Worm (Caenorhabditis elegans): ENCODE measurements around the gene sms-3.

The sms-3 gene

DNA sequence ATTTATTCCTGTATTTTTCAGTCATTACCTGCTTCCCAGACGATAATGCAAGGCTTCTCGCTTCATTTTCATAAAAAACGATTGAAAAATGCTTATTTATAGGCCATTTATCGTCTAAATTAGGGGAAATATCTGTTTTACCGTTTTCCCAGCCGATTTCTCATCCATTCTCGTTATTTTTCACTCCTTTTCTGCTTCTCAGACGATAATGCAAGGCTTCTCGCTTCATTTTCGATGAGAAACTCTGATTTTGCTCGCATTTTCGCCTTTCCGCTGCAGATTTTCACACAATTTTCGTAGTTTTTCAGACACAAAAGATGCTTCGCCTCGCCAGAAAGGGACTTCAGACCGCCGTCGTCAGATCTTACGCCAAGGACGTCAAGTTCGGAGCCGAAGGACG is 18.5 kb upstream of the sms-3 start, which contains the start of gene hsp-60:
Gene hsp-60 (plus strand): TSS at position 301 of the 400 bp plus-strand sequence.
- TF ChIP-seq nhr-179 (tag; optimal IDR thresholded peaks at IDR 0.05) (no peak), B0035.1 (tag; optimal IDR thresholded peaks at IDR 0.05) (no peak), nfya-1 (tag; optimal IDR thresholded peaks at IDR 0.05; ENCODE audit: borderline replicate concordance, insufficient read depth) (no peak), sptf-2 (GFP tag; optimal IDR thresholded peaks at IDR 0.05) (no peak), ztf-25 (GFP tag; IDR thresholded peaks at IDR 0.05) (no peak), rpc-1 (optimal IDR thresholded peaks at IDR 0.05) (no peak), rpc-1 (tag; optimal IDR thresholded peaks at IDR 0.05) (no peak), cebp-2 (GFP tag; IDR thresholded peaks at IDR 0.05) (no peak), T26A5.8 (tag; optimal IDR thresholded peaks at IDR 0.05) (no peak), nhr-27 (tag; optimal IDR thresholded peaks at IDR 0.05) (no peak), zfh-2 (GFP tag; conservative IDR thresholded peaks at IDR 0.05) (no peak), snpc-1.1 (tag; optimal IDR thresholded peaks at IDR 0.05; ENCODE audit: insufficient read depth) (no peak), ztf-6 (GFP tag; IDR thresholded peaks at IDR 0.05) (no peak), madf-10 (tag; optimal IDR thresholded peaks at IDR 0.05) (no peak), aptf-3 (GFP tag; IDR thresholded peaks at IDR 0.05) (no peak)

DNA sequence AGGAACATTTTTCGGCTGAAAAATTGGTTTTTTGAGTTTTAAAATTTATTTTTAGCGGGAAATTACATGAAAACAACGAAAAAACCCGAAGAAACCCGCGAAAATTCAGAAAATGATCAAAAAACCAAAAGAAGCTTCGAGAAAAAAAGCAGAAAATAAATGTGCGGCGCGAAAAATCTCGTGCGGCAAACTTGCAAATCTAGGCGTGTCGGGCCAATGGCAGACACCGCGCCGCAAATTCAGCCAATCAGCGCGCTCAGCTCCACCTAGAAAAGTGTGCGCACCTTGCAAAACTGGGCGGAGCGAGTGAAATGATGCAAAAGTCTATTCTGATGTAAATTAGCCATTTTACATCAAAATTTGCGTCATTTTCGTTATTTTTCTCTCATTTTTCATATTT is 18.0 kb upstream of the sms-3 start, which contains the start of gene Y22D7AL.10:
Gene Y22D7AL.10 (minus strand): TSS at position 15 of the 400 bp plus-strand sequence.
- TF ChIP-seq ceh-58 (GFP tag; IDR thresholded peaks at IDR 0.05) (no peak; the same call in 1 of the 2 replicates), Y79H2A.3 (GFP tag; conservative IDR thresholded peaks at IDR 0.05) (peak; percentile 90), egrh-3 (GFP tag; IDR thresholded peaks at IDR 0.05) (peak; percentile 80), mes-4 (tag; optimal IDR thresholded peaks at IDR 0.05) (peak; percentile 56), sdz-38 (tag; optimal IDR thresholded peaks at IDR 0.05) (no peak), bed-2 (GFP tag; IDR thresholded peaks at IDR 0.05) (peak; percentile 95), xnd-1 (tag; optimal IDR thresholded peaks at IDR 0.05) (peak; percentile 93), let-526 (GFP tag; IDR thresholded peaks at IDR 0.05) (peak; percentile 92), F57C9.4 (tag; optimal IDR thresholded peaks at IDR 0.05) (peak; percentile 93), T26A5.8 (tag; optimal IDR thresholded peaks at IDR 0.05) (peak; percentile 73), lin-40 (tag; optimal IDR thresholded peaks at IDR 0.05) (peak; percentile 99), madf-6 (GFP tag; IDR thresholded peaks at IDR 0.05) (peak; percentile 97), F52B5.7 (tag; optimal IDR thresholded peaks at IDR 0.05) (peak; percentile 94), ama-1 (optimal IDR thresholded peaks at IDR 0.05) (no peak), ama-1 (GFP tag; optimal IDR thresholded peaks at IDR 0.05) (peak in 1 of 2 experiments; percentile 67), him-1 (tag; optimal IDR thresholded peaks at IDR 0.05) (peak; percentile 68), ztf-25 (GFP tag; IDR thresholded peaks at IDR 0.05) (0 out of 2 replicates have a peak, but pooled peaks have one; percentile 73), ets-4 (GFP tag; optimal IDR thresholded peaks at IDR 0.05) (peak; percentile 68), repo-1 (tag; optimal IDR thresholded peaks at IDR 0.05) (peak; percentile 99), Y56A3A.18 (GFP tag; IDR thresholded peaks at IDR 0.05) (peak; percentile 97), attf-3 (GFP tag; conservative IDR thresholded peaks at IDR 0.05) (peak; percentile 86), cebp-2 (GFP tag; IDR thresholded peaks at IDR 0.05) (peak; percentile 94), K11D2.4 (GFP tag; IDR thresholded peaks at IDR 0.05) (peak; percentile 97), lsy-27 (tag; optimal IDR thresholded peaks at IDR 0.05; ENCODE audit: borderline replicate concordance, insufficient read depth) (peak; percentile 48), dpff-1 (tag; optimal IDR thresholded peaks at IDR 0.05) (peak; percentile 85), lin-26 (GFP tag; IDR thresholded peaks at IDR 0.05) (peak; percentile 81), let-607 (tag; optimal IDR thresholded peaks at IDR 0.05) (peak; percentile 83 to 92), nfya-2 (GFP tag; IDR thresholded peaks at IDR 0.05) (peak; percentile 100), ztf-26 (tag; optimal IDR thresholded peaks at IDR 0.05) (peak; percentile 96), rcor-1 (GFP tag; IDR thresholded peaks at IDR 0.05) (peak; percentile 97), attf-5 (GFP tag; optimal IDR thresholded peaks at IDR 0.05) (peak; percentile 95), tlf-1 (GFP tag; optimal IDR thresholded peaks at IDR 0.05) (peak; percentile 100), chd-7 (tag; optimal IDR thresholded peaks at IDR 0.05) (peak; percentile 98), egl-44 (GFP tag; IDR thresholded peaks at IDR 0.05) (peak; percentile 93), sptf-2 (GFP tag; optimal IDR thresholded peaks at IDR 0.05) (peak; percentile 68), Y53G8AR.9 (GFP tag; conservative IDR thresholded peaks at IDR 0.05) (peak; percentile 98), ekl-4 (GFP tag; IDR thresholded peaks at IDR 0.05) (peak; percentile 99), nfya-1 (tag; optimal IDR thresholded peaks at IDR 0.05; ENCODE audit: borderline replicate concordance, insufficient read depth) (no peak)

Measured in whole organism, young adult.